Fruit fly (Drosophila melanogaster) whole organism, pupa: ENCODE measurements around the gene CG43338.

Experiments used
- CG17806 ChIP-seq: fragments of 200-800 bp; sonication (Bioruptor generic); optimal IDR thresholded peaks from 2 replicates; lab custom pipeline; 2018; ENCODE audit warnings: missing biosample characterization, mild to moderate bottlenecking, missing genetic modification characterization, moderate library complexity
- CG8301 ChIP-seq: fragments of 200-800 bp; sonication (Bioruptor generic); optimal IDR thresholded peaks from 2 replicates; lab custom pipeline; 2018; ENCODE audit warnings: missing biosample characterization, mild to moderate bottlenecking, missing genetic modification characterization
- D1 ChIP-seq: fragments of 200-800 bp; sonication (Bioruptor generic); optimal IDR thresholded peaks from 2 replicates; lab custom pipeline; 2018; ENCODE audit warnings: missing biosample characterization, mild to moderate bottlenecking, missing genetic modification characterization, moderate library complexity
- Pif1A ChIP-seq: fragments of 200-800 bp; sonication (Bioruptor generic); optimal IDR thresholded peaks from 3 replicates; lab custom pipeline; 2016; ENCODE audit warnings: missing biosample characterization, missing genetic modification characterization
- fd96Ca ChIP-seq: fragments of 200-800 bp; sonication (Bioruptor generic); IDR thresholded peaks from 3 replicates; pipeline ENCODE4 v1.3.6; 2022; ENCODE audit warnings: missing biosample characterization, missing genetic modification characterization

dm6 chr2L:18713686-18714085 lies 42.6 kb upstream of the CG43338 start, which contains the start of gene Irk3:
- TF ChIP-seq Pif1A (GFP tag; lab: Kevin White, UChicago) (no peak), fd96Ca (GFP tag; lab: Robert Waterston, UW) (no peak), D1 (tag; lab: Kevin White, UChicago) (no peak), CG8301 (tag; lab: Kevin White, UChicago) (no peak), CG17806 (tag; lab: Kevin White, UChicago) (no peak)
